Worm (Caenorhabditis elegans) whole organism, L1 larva: ENCODE results near the gene ctsa-1.1.

Source experiments
- C04F5.9 ChIP-seq: sonication (generic microtip); optimal IDR thresholded peaks from 2 replicates; lab custom pipeline; 2016; ENCODE audit warnings: missing genetic modification characterization, missing compliant biosample characterization
- C16A3.4 ChIP-seq: fragments of 150-350 bp; optimal IDR thresholded peaks from 2 replicates; lab custom pipeline; 2014; ENCODE audit warnings: missing biosample characterization, missing genetic modification characterization
- aly-2 ChIP-seq: fragments of 150-350 bp; optimal IDR thresholded peaks from 2 replicates; lab custom pipeline; 2014; ENCODE audit warnings: missing biosample characterization, missing genetic modification characterization
- blmp-1 ChIP-seq: fragments of 150-350 bp; optimal IDR thresholded peaks from 2 replicates; lab custom pipeline; 2014; ENCODE audit warnings: missing biosample characterization, missing genetic modification characterization
- ceh-8 ChIP-seq: fragments of 200-800 bp; sonication (Bioruptor generic); optimal IDR thresholded peaks from 2 replicates; lab custom pipeline; 2018; ENCODE audit warnings: mild to moderate bottlenecking, missing genetic modification characterization, moderate library complexity, missing compliant biosample characterization
- ceh-82 ChIP-seq, 3 experiments: fragments of 150-350 bp in 1 of 3; sonication (generic microtip) in 2 of 3; optimal IDR thresholded peaks; 2 replicates each; lab custom pipeline; 2014 to 2017; ENCODE audit warnings: missing biosample characterization in 3 of 3, missing genetic modification characterization in 3 of 3
- ceh-88 ChIP-seq: fragments of 200-800 bp; sonication (Bioruptor generic); IDR thresholded peaks from 2 replicates; pipeline ENCODE4 v1.3.6; 2022; ENCODE audit warnings: missing genetic modification characterization, missing compliant biosample characterization
- dpl-1 ChIP-seq, 3 experiments: fragments of 150-350 bp in 2 of 3; sonication (generic microtip) in 1 of 3; optimal IDR thresholded peaks; 2 replicates each; lab custom pipeline; 2014 to 2017; ENCODE audit warnings: missing biosample characterization in 3 of 3, missing genetic modification characterization in 3 of 3, missing genetic modification reagents in 3 of 3
- dsc-1 ChIP-seq: sonication (generic microtip); optimal IDR thresholded peaks from 2 replicates; lab custom pipeline; 2016; ENCODE audit warnings: mild to moderate bottlenecking, missing genetic modification characterization, missing compliant biosample characterization
- efl-1 ChIP-seq, 4 experiments: fragments of 150-350 bp; optimal IDR thresholded peaks in 3 of 4; peaks in 1 of 4; 1 replicate in 1 of 4; 2 replicates in 3 of 4; lab custom pipeline; 2014; ENCODE audit warnings: missing biosample characterization in 2 of 4, missing genetic modification characterization in 2 of 4, missing genetic modification reagents in 2 of 4
- egl-13 ChIP-seq: sonication (generic microtip); optimal IDR thresholded peaks from 2 replicates; lab custom pipeline; 2016; ENCODE audit warnings: missing genotype, missing genetic modification reagents, missing genetic modification characterization, missing compliant biosample characterization
- elt-2 ChIP-seq: sonication (generic microtip); optimal IDR thresholded peaks from 2 replicates; lab custom pipeline; 2016; ENCODE audit warnings: missing genetic modification characterization, mild to moderate bottlenecking, inconsistent platforms, missing compliant biosample characterization, missing genetic modification reagents
- elt-3 ChIP-seq, 6 experiments: fragments of 150-350 bp in 1 of 6; sonication (generic microtip); optimal IDR thresholded peaks; 2 replicates each; lab custom pipeline; 2017 to 2018; ENCODE audit warnings: missing biosample characterization in 6 of 6, missing genetic modification characterization in 6 of 6, inconsistent platforms in 1 of 6
- fkh-8 ChIP-seq: sonication (generic microtip); optimal IDR thresholded peaks from 2 replicates; lab custom pipeline; 2016; ENCODE audit warnings: mild to moderate bottlenecking, missing genetic modification characterization, missing compliant biosample characterization
- grh-1 ChIP-seq: fragments of 200-800 bp; sonication (Bioruptor generic); IDR thresholded peaks from 2 replicates; pipeline ENCODE4 v1.3.6; 2022; ENCODE audit warnings: missing genetic modification reagents, missing genetic modification characterization, missing compliant biosample characterization
- isw-1 ChIP-seq: fragments of 200-800 bp; sonication (Bioruptor generic); IDR thresholded peaks from 2 replicates; pipeline ENCODE4 v1.3.6; 2022; ENCODE audit warnings: missing genetic modification characterization, missing compliant biosample characterization
- jun-1 ChIP-seq: fragments of 150-350 bp; optimal IDR thresholded peaks from 2 replicates; lab custom pipeline; 2014; ENCODE audit warnings: missing biosample characterization, missing genetic modification reagents, missing genetic modification characterization
- lin-13 ChIP-seq: fragments of 150-350 bp; optimal IDR thresholded peaks from 2 replicates; lab custom pipeline; 2014; ENCODE audit warnings: missing biosample characterization, missing genetic modification reagents, missing genetic modification characterization
- lin-14 ChIP-seq: fragments of 200-800 bp; sonication (Bioruptor generic); optimal IDR thresholded peaks from 2 replicates; lab custom pipeline; 2018; ENCODE audit warnings: mild to moderate bottlenecking, missing genetic modification characterization, moderate library complexity, missing compliant biosample characterization
- lin-15B ChIP-seq: fragments of 150-350 bp; sonication (generic microtip); optimal IDR thresholded peaks from 3 replicates; lab custom pipeline; 2014; ENCODE audit warnings: missing biosample characterization, missing genetic modification characterization
- lin-35 ChIP-seq, 2 experiments: fragments of 150-350 bp; optimal IDR thresholded peaks; 2 replicates each; lab custom pipeline; 2014; ENCODE audit warnings: missing biosample characterization in 2 of 2, missing genetic modification characterization in 2 of 2, missing genetic modification reagents in 2 of 2
- lir-3 ChIP-seq: sonication (generic microtip); optimal IDR thresholded peaks from 2 replicates; lab custom pipeline; 2016; ENCODE audit warnings: mild to moderate bottlenecking, missing genetic modification characterization, moderate library complexity, missing compliant biosample characterization; ENCODE audit not compliant: poor library complexity
- lsy-2 ChIP-seq, 2 experiments: fragments of 150-350 bp; optimal IDR thresholded peaks; 2 replicates each; lab custom pipeline; 2014; ENCODE audit warnings: missing biosample characterization in 2 of 2, missing genetic modification characterization in 2 of 2
- mab-9 ChIP-seq: fragments of 200-800 bp; sonication (Bioruptor generic); IDR thresholded peaks from 2 replicates; pipeline ENCODE4 v1.3.6; 2022; ENCODE audit warnings: missing genetic modification reagents, missing genetic modification characterization, missing compliant biosample characterization
- mdl-1 ChIP-seq, 2 experiments: fragments of 150-350 bp; optimal IDR thresholded peaks; 2 replicates each; lab custom pipeline; 2014 to 2017; ENCODE audit warnings: missing biosample characterization in 2 of 2, missing genetic modification characterization in 2 of 2, inconsistent platforms in 1 of 2
- mep-1 ChIP-seq: fragments of 150-350 bp; optimal IDR thresholded peaks from 2 replicates; lab custom pipeline; 2014; ENCODE audit warnings: missing biosample characterization, missing genetic modification characterization
- nhr-19 ChIP-seq: fragments of 200-800 bp; sonication (Bioruptor generic); conservative IDR thresholded peaks from 2 replicates; pipeline ENCODE4 v1.3.6; 2022; ENCODE audit warnings: missing genetic modification characterization, missing compliant biosample characterization
- nhr-20 ChIP-seq: sonication (generic microtip); optimal IDR thresholded peaks from 2 replicates; lab custom pipeline; 2016; ENCODE audit warnings: mild to moderate bottlenecking, missing genetic modification characterization, missing compliant biosample characterization
- nhr-237 ChIP-seq: fragments of 150-350 bp; optimal IDR thresholded peaks from 2 replicates; lab custom pipeline; 2014; ENCODE audit warnings: missing biosample characterization, missing genetic modification characterization
- nhr-47 ChIP-seq: sonication (generic microtip); optimal IDR thresholded peaks from 2 replicates; lab custom pipeline; 2016; ENCODE audit warnings: mild to moderate bottlenecking, missing genetic modification characterization, moderate library complexity, missing compliant biosample characterization
- nhr-71 ChIP-seq: sonication (generic microtip); optimal IDR thresholded peaks from 2 replicates; lab custom pipeline; 2016; ENCODE audit warnings: mild to moderate bottlenecking, missing genetic modification characterization, moderate library complexity, missing compliant biosample characterization
- nhr-77 ChIP-seq: fragments of 150-350 bp; optimal IDR thresholded peaks from 2 replicates; lab custom pipeline; 2014; ENCODE audit warnings: missing biosample characterization, missing genetic modification characterization
- nhr-85 ChIP-seq: sonication (generic microtip); peaks from one replicate; lab custom pipeline; 2016; ENCODE audit warnings: missing genetic modification characterization, inconsistent platforms, missing compliant biosample characterization
- nhr-90 ChIP-seq: sonication (generic microtip); optimal IDR thresholded peaks from 2 replicates; lab custom pipeline; 2016; ENCODE audit warnings: mild to moderate bottlenecking, missing genetic modification characterization, missing compliant biosample characterization; ENCODE audit not compliant: poor library complexity
- pax-3 ChIP-seq: fragments of 200-800 bp; sonication (Bioruptor generic); optimal IDR thresholded peaks from 2 replicates; lab custom pipeline; 2018; ENCODE audit warnings: mild to moderate bottlenecking, missing genetic modification characterization, moderate library complexity, missing compliant biosample characterization
- rnt-1 ChIP-seq: sonication (generic microtip); optimal IDR thresholded peaks from 2 replicates; lab custom pipeline; 2016; ENCODE audit warnings: mild to moderate bottlenecking, missing genetic modification characterization, moderate library complexity, missing compliant biosample characterization
- skn-1 ChIP-seq: fragments of 150-350 bp; optimal IDR thresholded peaks from 2 replicates; lab custom pipeline; 2014; ENCODE audit warnings: missing biosample characterization, missing genetic modification characterization
- snu-23 ChIP-seq: sonication (generic microtip); optimal IDR thresholded peaks from 2 replicates; lab custom pipeline; 2016; ENCODE audit warnings: missing genetic modification characterization, missing compliant biosample characterization
- sox-4 ChIP-seq: sonication (generic microtip); optimal IDR thresholded peaks from 2 replicates; lab custom pipeline; 2016; ENCODE audit warnings: missing genetic modification characterization, missing compliant biosample characterization
- swsn-7 ChIP-seq: sonication (generic microtip); optimal IDR thresholded peaks from 2 replicates; lab custom pipeline; 2016; ENCODE audit warnings: missing genetic modification characterization, missing compliant biosample characterization
- tbx-2 ChIP-seq: sonication (generic microtip); optimal IDR thresholded peaks from 2 replicates; lab custom pipeline; 2016; ENCODE audit warnings: missing genetic modification characterization, missing compliant biosample characterization
- unc-130 ChIP-seq: fragments of 150-350 bp; optimal IDR thresholded peaks from 2 replicates; lab custom pipeline; 2017; ENCODE audit warnings: missing biosample characterization, missing genetic modification characterization, inconsistent platforms
- unc-86 ChIP-seq: sonication (generic microtip); optimal IDR thresholded peaks from 2 replicates; lab custom pipeline; 2016; ENCODE audit warnings: missing genetic modification characterization, missing compliant biosample characterization
- unc-98 ChIP-seq: fragments of 200-800 bp; sonication (Bioruptor generic); IDR thresholded peaks from 2 replicates; pipeline ENCODE4 v1.3.6; 2022; ENCODE audit warnings: missing genetic modification characterization, missing compliant biosample characterization
- vab-15 ChIP-seq: sonication (generic microtip); optimal IDR thresholded peaks from 2 replicates; lab custom pipeline; 2017; ENCODE audit warnings: missing genotype, mild to moderate bottlenecking, missing genetic modification characterization, missing compliant biosample characterization
- xbp-1 ChIP-seq: sonication (generic microtip); optimal IDR thresholded peaks from 2 replicates; lab custom pipeline; 2016; ENCODE audit warnings: missing genetic modification characterization, missing compliant biosample characterization
- ztf-11 ChIP-seq, 2 experiments: sonication (generic microtip); optimal IDR thresholded peaks; 2 replicates each; lab custom pipeline; 2016 to 2017; ENCODE audit warnings: missing genetic modification characterization in 2 of 2, missing biosample characterization in 1 of 2, missing compliant biosample characterization in 1 of 2

ctsa-1.1 gene

DNA sequence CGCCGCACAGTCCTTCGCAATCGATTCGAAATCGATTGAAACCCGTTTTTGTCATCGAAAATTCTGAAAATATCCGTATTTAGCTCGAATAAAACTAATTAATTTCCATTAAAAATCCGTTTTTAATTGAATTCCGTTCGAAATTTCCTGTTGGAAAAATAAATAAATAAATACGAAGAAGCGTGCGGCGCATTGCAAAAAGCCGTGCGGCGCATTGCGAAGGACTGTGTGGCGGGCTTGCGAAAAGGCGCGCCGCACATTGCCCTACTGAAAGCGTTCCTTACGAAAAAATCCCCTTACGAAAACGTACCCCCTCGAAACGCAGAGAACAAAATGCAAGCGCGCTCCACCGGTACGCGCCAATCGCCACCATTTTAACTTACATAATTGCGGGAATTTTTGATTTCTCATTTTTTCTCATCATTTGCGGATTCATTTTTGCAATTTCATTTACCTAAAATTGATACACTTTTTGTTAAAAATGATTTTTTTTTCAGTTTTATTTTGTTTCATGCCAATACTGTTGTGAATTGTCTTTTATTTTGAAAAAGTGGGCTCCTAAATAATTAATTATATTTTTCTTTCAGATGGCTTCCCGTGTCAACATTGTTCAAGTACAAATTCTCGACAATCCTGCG, 35.8 kb upstream of the ctsa-1.1 start, which contains the start of gene unc-85:
Gene unc-85 (plus strand): TSS at position 588 of the 638 bp plus-strand sequence.
- peak; percentile 70 for TF ChIP-seq rnt-1 (tag; lab: Kevin White, UChicago)
- TF ChIP-seq dsc-1 (tag; lab: Kevin White, UChicago) = peak; percentile 47
- TF ChIP-seq snu-23 (GFP tag; lab: Kevin White, UChicago) = peak; percentile 76
- peak; percentile 40 for TF ChIP-seq sox-4 (tag; lab: Kevin White, UChicago)
- peak; percentile 83 for TF ChIP-seq lin-14 (GFP tag; lab: Kevin White, UChicago)
- TF ChIP-seq aly-2 (tag; lab: Kevin White, UChicago) = peak; percentile 25
- TF ChIP-seq unc-98 (GFP tag; lab: Robert Waterston, UW) = peak; percentile 58; the same call in 1 of the 2 replicates
- peak; percentile 50 for TF ChIP-seq unc-130 (tag; lab: Kevin White, UChicago)
- peak; percentile 77 for TF ChIP-seq nhr-90 (tag; lab: Kevin White, UChicago)
- peak; percentile 61 for TF ChIP-seq xbp-1
- TF ChIP-seq nhr-71 (tag; lab: Kevin White, UChicago) = peak; percentile 87
- peak; percentile 63 for TF ChIP-seq C16A3.4 (tag; lab: Kevin White, UChicago)
- peak; percentile 65 for TF ChIP-seq lir-3 (tag; lab: Kevin White, UChicago)
- TF ChIP-seq elt-2 (tag; lab: Kevin White, UChicago) = peak; percentile 60
- peak in 1 of 2 experiments; percentile 8 for TF ChIP-seq mdl-1 (tag; optimal IDR thresholded peaks at IDR 0.05; lab: Kevin White, UChicago)
- peak; percentile 94 for TF ChIP-seq nhr-19 (GFP tag; lab: Robert Waterston, UW)
- peak; percentile 36 for TF ChIP-seq pax-3 (tag; lab: Kevin White, UChicago)
- TF ChIP-seq C04F5.9 (tag; lab: Kevin White, UChicago) = peak; percentile 28
- TF ChIP-seq vab-15 (tag; lab: Kevin White, UChicago) = peak; percentile 8
- TF ChIP-seq nhr-77 (tag; lab: Kevin White, UChicago) = peak; percentile 22
- peak; percentile 88 for TF ChIP-seq isw-1 (GFP tag; lab: Robert Waterston, UW)
- peak; percentile 19 for TF ChIP-seq ceh-8 (GFP tag; lab: Kevin White, UChicago)
- peak; percentile 28 for TF ChIP-seq mep-1 (tag; lab: Kevin White, UChicago)
- peak; percentile 84 for TF ChIP-seq grh-1 (GFP tag; lab: Robert Waterston, UW)
- peak; percentile 52 for TF ChIP-seq egl-13 (tag; lab: Kevin White, UChicago)
- TF ChIP-seq skn-1 = peak; percentile 45
- TF ChIP-seq mab-9 (GFP tag; lab: Robert Waterston, UW) = peak; percentile 69
- TF ChIP-seq blmp-1 = peak; percentile 20
- TF ChIP-seq tbx-2 (tag; lab: Kevin White, UChicago) = peak; percentile 69
- TF ChIP-seq ztf-11 (tag; optimal IDR thresholded peaks at IDR 0.05; lab: Kevin White, UChicago) = peak in 1 of 2 experiments; percentile 29
- peak; percentile 44 for TF ChIP-seq lin-13 (GFP tag; lab: Kevin White, UChicago)
- peak; percentile 44 to 80 (median 70) for TF ChIP-seq dpl-1 (GFP tag; optimal IDR thresholded peaks at IDR 0.05; lab: Kevin White, UChicago)
- TF ChIP-seq ceh-82 (tag; optimal IDR thresholded peaks at IDR 0.05; lab: Kevin White, UChicago) = peak in 2 of 3 experiments; percentile 24 to 65
- peak; percentile 54 for TF ChIP-seq fkh-8 (tag; lab: Kevin White, UChicago)
- peak; percentile 63 for TF ChIP-seq unc-86
- TF ChIP-seq jun-1 (tag; lab: Kevin White, UChicago) = peak; percentile 52
- peak; percentile 74 to 76 for TF ChIP-seq efl-1 (optimal IDR thresholded peaks at IDR 0.05; lab: Kevin White, UChicago)
- peak; percentile 71 to 96 for TF ChIP-seq efl-1 (GFP tag; optimal IDR thresholded peaks at IDR 0.05 in 1 of 2; lab: Kevin White, UChicago)
- TF ChIP-seq lin-35 (GFP tag; optimal IDR thresholded peaks at IDR 0.05; lab: Kevin White, UChicago) = peak; percentile 43 to 80
- TF ChIP-seq nhr-20 = peak; percentile 73
- TF ChIP-seq nhr-47 (tag; lab: Kevin White, UChicago) = peak; percentile 82
- TF ChIP-seq ceh-88 (GFP tag; lab: Robert Waterston, UW) = peak; percentile 77
- TF ChIP-seq lin-15B = peak; percentile 71
- peak; percentile 89 for TF ChIP-seq nhr-85 (tag; lab: Kevin White, UChicago)
- peak; percentile 73 for TF ChIP-seq swsn-7 (tag; lab: Kevin White, UChicago)
- TF ChIP-seq lsy-2 (tag; optimal IDR thresholded peaks at IDR 0.05; lab: Kevin White, UChicago) = peak; percentile 72 to 88
- TF ChIP-seq elt-3 (tag; optimal IDR thresholded peaks at IDR 0.05; lab: Kevin White, UChicago) = peak in 1 of 6 experiments; percentile 18
- peak; percentile 3 for TF ChIP-seq nhr-237 (tag; lab: Kevin White, UChicago)
- TF ChIP-seq, all 84 proteins: peak for 47; not testable (repeated sequence) for 37
